Fruit fly (Drosophila melanogaster) whole organism, embryonic: Measurements from ENCODE around the gene CG10337.

Experiments used
- Atf6 ChIP-seq: fragments of 200-800 bp; sonication (Bioruptor generic); IDR thresholded peaks from 2 replicates; pipeline ENCODE4 v1.3.6; 2022; ENCODE audit warnings: missing biosample characterization, missing genetic modification characterization
- CG10431 ChIP-seq: fragments of 200-800 bp; sonication (Bioruptor generic); optimal IDR thresholded peaks from 3 replicates; lab custom pipeline; 2018; ENCODE audit warnings: missing biosample characterization, mild to moderate bottlenecking, missing genetic modification characterization
- CG12391 ChIP-seq: fragments of 200-800 bp; sonication (Bioruptor generic); optimal IDR thresholded peaks from 3 replicates; lab custom pipeline; 2018; ENCODE audit warnings: missing biosample characterization, mild to moderate bottlenecking, missing genetic modification characterization, moderate library complexity
- CG13123 ChIP-seq: fragments of 200-800 bp; sonication (Bioruptor generic); optimal IDR thresholded peaks from 2 replicates; lab custom pipeline; 2016; ENCODE audit warnings: missing biosample characterization, missing genetic modification characterization
- CG14441 ChIP-seq: fragments of 200-800 bp; sonication (Bioruptor generic); IDR thresholded peaks from 2 replicates; pipeline ENCODE4 v1.3.6; 2022; ENCODE audit warnings: missing biosample characterization, missing genetic modification characterization
- CG16813 ChIP-seq: fragments of 200-800 bp; sonication (Bioruptor generic); IDR thresholded peaks from 3 replicates; pipeline ENCODE4 v1.3.6; 2022; ENCODE audit warnings: missing biosample characterization, missing genetic modification characterization; ENCODE audit not compliant: partially characterized antibody
- CG17912 ChIP-seq: fragments of 200-800 bp; sonication (Bioruptor generic); optimal IDR thresholded peaks from 2 replicates; lab custom pipeline; 2018; ENCODE audit warnings: missing biosample characterization, mild to moderate bottlenecking, missing genetic modification characterization
- CG18262 ChIP-seq: fragments of 200-800 bp; optimal IDR thresholded peaks from 3 replicates; lab custom pipeline; 2019; ENCODE audit warnings: missing biosample characterization, mild to moderate bottlenecking, missing genetic modification characterization, moderate library complexity
- CG2202 ChIP-seq: fragments of 200-800 bp; sonication (Bioruptor generic); optimal IDR thresholded peaks from 2 replicates; lab custom pipeline; 2018; ENCODE audit warnings: missing biosample characterization, mild to moderate bottlenecking, missing genetic modification characterization
- CG3847 ChIP-seq: fragments of 200-800 bp; sonication (Bioruptor generic); IDR thresholded peaks from 2 replicates; pipeline ENCODE4 v1.3.6; 2022; ENCODE audit warnings: missing biosample characterization, missing genetic modification characterization
- CG42726 ChIP-seq: fragments of 200-800 bp; sonication (Bioruptor generic); IDR thresholded peaks from 2 replicates; pipeline ENCODE4 v1.3.6; 2022; ENCODE audit warnings: missing biosample characterization, missing genetic modification characterization; ENCODE audit not compliant: partially characterized antibody
- CG4282 ChIP-seq: fragments of 200-800 bp; sonication (Bioruptor generic); optimal IDR thresholded peaks from 2 replicates; lab custom pipeline; 2016; ENCODE audit warnings: missing biosample characterization, missing genetic modification characterization
- CG6813 ChIP-seq: fragments of 200-800 bp; sonication (Bioruptor generic); optimal IDR thresholded peaks from 2 replicates; lab custom pipeline; 2017; ENCODE audit warnings: missing biosample characterization, missing genetic modification characterization, mild to moderate bottlenecking, moderate library complexity, missing genetic modification reagents
- CG8290 ChIP-seq, 3 experiments: fragments of 200-800 bp; sonication (Bioruptor generic); optimal IDR thresholded peaks; 2 replicates each; lab custom pipeline; 2016 to 2019; ENCODE audit warnings: missing biosample characterization in 3 of 3, missing genetic modification characterization in 3 of 3, mild to moderate bottlenecking in 2 of 3, moderate library complexity in 1 of 3
- CG9932 ChIP-seq: fragments of 200-800 bp; sonication (Bioruptor generic); IDR thresholded peaks from 2 replicates; pipeline ENCODE4 v1.3.6; 2022; ENCODE audit warnings: missing biosample characterization, missing genetic modification characterization
- D19A ChIP-seq: fragments of 200-800 bp; optimal IDR thresholded peaks from 3 replicates; lab custom pipeline; 2019; ENCODE audit warnings: missing biosample characterization, mild to moderate bottlenecking, missing genetic modification characterization, moderate library complexity
- Dbx ChIP-seq: fragments of 200-800 bp; sonication (Bioruptor generic); IDR thresholded peaks from 3 replicates; pipeline ENCODE4 v1.3.6; 2022; ENCODE audit warnings: missing biosample characterization, missing genetic modification characterization
- Deaf1 ChIP-seq: fragments of 200-800 bp; optimal IDR thresholded peaks from 3 replicates; lab custom pipeline; 2019; ENCODE audit warnings: missing biosample characterization, mild to moderate bottlenecking, missing genetic modification characterization, moderate library complexity
- Dfd ChIP-seq, 2 experiments: fragments of >200 bp; optimal IDR thresholded peaks; 2 replicates each; lab custom pipeline; 2017; ENCODE audit warnings: missing biosample characterization in 2 of 2, missing genetic modification characterization in 2 of 2
- H2.0 ChIP-seq: fragments of 200-800 bp; sonication (Bioruptor generic); IDR thresholded peaks from 2 replicates; pipeline ENCODE4 v1.3.6; 2022; ENCODE audit warnings: missing biosample characterization, missing genetic modification characterization
- HLHmδ ChIP-seq: fragments of 200-800 bp; sonication (Bioruptor generic); optimal IDR thresholded peaks from 2 replicates; lab custom pipeline; 2018; ENCODE audit warnings: missing biosample characterization, mild to moderate bottlenecking, missing genetic modification characterization, moderate library complexity
- Hr39 ChIP-seq: fragments of >200 bp; optimal IDR thresholded peaks from 2 replicates; lab custom pipeline; 2017
- MBD-R2 ChIP-seq: fragments of 200-800 bp; sonication (Bioruptor generic); IDR thresholded peaks from 2 replicates; pipeline ENCODE4 v1.3.6; 2022; ENCODE audit warnings: missing biosample characterization, missing genetic modification characterization
- NK7.1 ChIP-seq: fragments of 200-800 bp; sonication (Bioruptor generic); optimal IDR thresholded peaks from 3 replicates; lab custom pipeline; 2016; ENCODE audit warnings: missing biosample characterization, missing genetic modification characterization
- Opbp ChIP-seq: fragments of 200-800 bp; sonication (Bioruptor generic); IDR thresholded peaks from 3 replicates; pipeline ENCODE4 v1.3.6; 2022; ENCODE audit warnings: missing biosample characterization, missing genetic modification characterization; ENCODE audit not compliant: partially characterized antibody
- PHDP ChIP-seq: fragments of 200-800 bp; sonication (Bioruptor generic); optimal IDR thresholded peaks from 3 replicates; lab custom pipeline; 2018; ENCODE audit warnings: missing biosample characterization, mild to moderate bottlenecking, missing genetic modification characterization, moderate library complexity
- Poxn ChIP-seq: fragments of 200-800 bp; sonication (Bioruptor generic); IDR thresholded peaks from 2 replicates; pipeline ENCODE4 v1.3.6; 2022; ENCODE audit warnings: missing biosample characterization, missing genetic modification characterization
- Ptx1 ChIP-seq: fragments of 200-800 bp; sonication (Bioruptor generic); IDR thresholded peaks from 2 replicates; pipeline ENCODE4 v1.3.6; 2022; ENCODE audit warnings: missing biosample characterization, missing genetic modification characterization
- Side ChIP-seq: fragments of 200-800 bp; sonication (Bioruptor generic); optimal IDR thresholded peaks from 2 replicates; lab custom pipeline; 2016; ENCODE audit warnings: missing biosample characterization, missing genetic modification characterization
- Sin3A ChIP-seq: fragments of >200 bp; optimal IDR thresholded peaks from 2 replicates; lab custom pipeline; 2018
- Six4 ChIP-seq: fragments of 200-800 bp; sonication (Bioruptor generic); optimal IDR thresholded peaks from 2 replicates; lab custom pipeline; 2016; ENCODE audit warnings: missing biosample characterization, missing genetic modification characterization
- Trl ChIP-seq, 3 experiments: fragments of >200 bp in 2 of 3; fragments of 200-800 bp in 1 of 3; sonication (Bioruptor generic) in 1 of 3; optimal IDR thresholded peaks; 2 replicates in 1 of 3; 3 replicates in 2 of 3; lab custom pipeline; 2016 to 2017; ENCODE audit warnings: missing biosample characterization in 1 of 3, missing genetic modification characterization in 1 of 3
- bab2 ChIP-seq: fragments of 200-800 bp; sonication (Bioruptor generic); optimal IDR thresholded peaks from 2 replicates; lab custom pipeline; 2016; ENCODE audit warnings: missing biosample characterization, missing genetic modification characterization
- bowl ChIP-seq: fragments of 200-800 bp; sonication (Bioruptor generic); IDR thresholded peaks from 2 replicates; pipeline ENCODE4 v1.3.6; 2022; ENCODE audit warnings: missing biosample characterization, missing genetic modification characterization
- crp ChIP-seq, 2 experiments: fragments of 200-800 bp; sonication (Bioruptor generic); optimal IDR thresholded peaks; 2 replicates in 1 of 2; 3 replicates in 1 of 2; lab custom pipeline; 2017; ENCODE audit warnings: missing biosample characterization in 2 of 2, missing genetic modification characterization in 2 of 2, mild to moderate bottlenecking in 1 of 2, moderate library complexity in 1 of 2
- dpn ChIP-seq, 2 experiments: fragments of 200-800 bp; sonication (Bioruptor generic); optimal IDR thresholded peaks; 3 replicates each; lab custom pipeline; 2016; ENCODE audit warnings: missing biosample characterization in 2 of 2, missing genetic modification characterization in 2 of 2
- exex ChIP-seq: fragments of 200-800 bp; sonication (Bioruptor generic); optimal IDR thresholded peaks from 4 replicates; lab custom pipeline; 2018; ENCODE audit warnings: missing biosample characterization, mild to moderate bottlenecking, missing genetic modification characterization, moderate library complexity
- fru ChIP-seq: fragments of >200 bp; optimal IDR thresholded peaks from 2 replicates; lab custom pipeline; 2017
- grn ChIP-seq: fragments of 200-800 bp; sonication (Bioruptor generic); optimal IDR thresholded peaks from 3 replicates; lab custom pipeline; 2017; ENCODE audit warnings: missing biosample characterization, missing genetic modification characterization
- gsb ChIP-seq: fragments of 200-800 bp; sonication (Bioruptor generic); IDR thresholded peaks from 2 replicates; pipeline ENCODE4 v1.3.6; 2022; ENCODE audit warnings: missing biosample characterization, missing genetic modification characterization
- lilli ChIP-seq: fragments of 200-800 bp; sonication (Bioruptor generic); optimal IDR thresholded peaks from 3 replicates; lab custom pipeline; 2016; ENCODE audit warnings: missing biosample characterization, missing genetic modification characterization
- lmd ChIP-seq: fragments of 200-800 bp; sonication (Bioruptor generic); IDR thresholded peaks from 2 replicates; pipeline ENCODE4 v1.3.6; 2022; ENCODE audit warnings: missing biosample characterization, missing genetic modification characterization
- mld ChIP-seq: fragments of 200-800 bp; sonication (Bioruptor generic); IDR thresholded peaks from 3 replicates; pipeline ENCODE4 v1.3.6; 2022; ENCODE audit warnings: missing biosample characterization, missing genetic modification characterization; ENCODE audit not compliant: partially characterized antibody
- nmo ChIP-seq: fragments of 200-800 bp; sonication (Bioruptor generic); optimal IDR thresholded peaks from 2 replicates; lab custom pipeline; 2018; ENCODE audit warnings: missing biosample characterization, mild to moderate bottlenecking, missing genetic modification characterization, moderate library complexity
- org-1 ChIP-seq: fragments of 200-800 bp; sonication (Bioruptor generic); optimal IDR thresholded peaks from 2 replicates; lab custom pipeline; 2017; ENCODE audit warnings: missing biosample characterization, missing genetic modification characterization
- schlank ChIP-seq: fragments of 200-800 bp; sonication (Bioruptor generic); optimal IDR thresholded peaks from 2 replicates; lab custom pipeline; 2018; ENCODE audit warnings: missing biosample characterization, mild to moderate bottlenecking, missing genetic modification characterization
- sd ChIP-seq: fragments of 200-800 bp; sonication (Bioruptor generic); optimal IDR thresholded peaks from 3 replicates; lab custom pipeline; 2018; ENCODE audit warnings: missing biosample characterization, mild to moderate bottlenecking, missing genetic modification characterization, moderate library complexity
- sima ChIP-seq: fragments of 200-800 bp; sonication (Bioruptor generic); optimal IDR thresholded peaks from 2 replicates; lab custom pipeline; 2016; ENCODE audit warnings: missing biosample characterization, missing genetic modification characterization
- z ChIP-seq: fragments of 200-800 bp; sonication (Bioruptor generic); IDR thresholded peaks from 3 replicates; pipeline ENCODE4 v1.3.6; 2022; ENCODE audit warnings: missing biosample characterization, missing genetic modification characterization

The CG10337 gene

dm6 chr2L:19572496-19573317 is 25.9 kb upstream of the CG10337 start (continued):
- TF ChIP-seq org-1 (GFP tag; lab: Kevin White, UChicago) (peak; percentile 61), CG6813 (GFP tag; lab: Kevin White, UChicago) (peak; percentile 20), HLHmδ (GFP tag; lab: Kevin White, UChicago) (peak; percentile 63), bab2 (GFP tag; lab: Kevin White, UChicago) (peak; percentile 12), CG10431 (GFP tag; lab: Kevin White, UChicago) (no peak), CG42726 (peak; percentile 58), z (GFP tag; lab: Robert Waterston, UW) (peak; percentile 63; the same call in 2 of the 3 replicates), crp (GFP tag; optimal IDR thresholded peaks at IDR 0.05; lab: Kevin White, UChicago) (no peak), CG2202 (peak; percentile 42), D19A (peak; percentile 84), Sin3A (lab: Kevin White, UChicago) (no peak), Six4 (GFP tag; lab: Kevin White, UChicago) (no peak), bowl (no peak), dpn (GFP tag; optimal IDR thresholded peaks at IDR 0.05; lab: Kevin White, UChicago) (peak; percentile 56 to 68), lilli (GFP tag; lab: Kevin White, UChicago) (peak; percentile 87), lmd (GFP tag; lab: Robert Waterston, UW) (peak; percentile 52), gsb (no peak), H2.0 (GFP tag; lab: Robert Waterston, UW) (peak; percentile 40; the same call in 1 of the 2 replicates), PHDP (tag; lab: Kevin White, UChicago) (peak; percentile 78), CG9932 (GFP tag; lab: Robert Waterston, UW) (peak; percentile 75), Opbp (GFP tag; lab: Robert Waterston, UW) (no peak; the same call in 2 of the 3 replicates), MBD-R2 (peak; percentile 46; the same call in 1 of the 2 replicates), NK7.1 (GFP tag; lab: Kevin White, UChicago) (peak; percentile 46), CG8290 (GFP tag; optimal IDR thresholded peaks at IDR 0.05; lab: Kevin White, UChicago) (peak; percentile 50), CG8290 (tag; optimal IDR thresholded peaks at IDR 0.05; lab: Kevin White, UChicago) (no peak), CG12391 (tag; lab: Kevin White, UChicago) (peak; percentile 70), CG16813 (no peak), mld (GFP tag; lab: Robert Waterston, UW) (0 out of 3 replicates have a peak, but pooled peaks have one; percentile 54), grn (GFP tag; lab: Kevin White, UChicago) (no peak), CG14441 (GFP tag; lab: Robert Waterston, UW) (peak; percentile 66), CG4282 (GFP tag; lab: Kevin White, UChicago) (no peak), sima (GFP tag; lab: Kevin White, UChicago) (no peak), Deaf1 (tag; lab: Kevin White, UChicago) (peak; percentile 22), Dfd (GFP tag; optimal IDR thresholded peaks at IDR 0.05; lab: Kevin White, UChicago) (no peak), CG17912 (GFP tag; lab: Kevin White, UChicago) (no peak), fru (no peak), CG13123 (GFP tag; lab: Kevin White, UChicago) (peak; percentile 14), exex (tag; lab: Kevin White, UChicago) (peak; percentile 27), Atf6 (peak; percentile 65), sd (tag; lab: Kevin White, UChicago) (no peak), Hr39 (lab: Kevin White, UChicago) (no peak), CG18262 (peak; percentile 77), schlank (peak; percentile 55), Ptx1 (GFP tag; lab: Robert Waterston, UW) (peak; percentile 72), Dbx (GFP tag; lab: Robert Waterston, UW) (peak; percentile 74; the same call in 1 of the 3 replicates), CG3847 (GFP tag; lab: Robert Waterston, UW) (peak; percentile 46; the same call in 1 of the 2 replicates), Side (GFP tag; lab: Kevin White, UChicago) (peak; percentile 27), Poxn (no peak), Trl (optimal IDR thresholded peaks at IDR 0.05; lab: Kevin White, UChicago) (peak; percentile 86 to 94), Trl (GFP tag; optimal IDR thresholded peaks at IDR 0.05; lab: Kevin White, UChicago) (peak; percentile 55), nmo (peak; percentile 52)
